Fruit fly (Drosophila melanogaster): ENCODE measurements around the gene eco.

Gene eco

DNA sequence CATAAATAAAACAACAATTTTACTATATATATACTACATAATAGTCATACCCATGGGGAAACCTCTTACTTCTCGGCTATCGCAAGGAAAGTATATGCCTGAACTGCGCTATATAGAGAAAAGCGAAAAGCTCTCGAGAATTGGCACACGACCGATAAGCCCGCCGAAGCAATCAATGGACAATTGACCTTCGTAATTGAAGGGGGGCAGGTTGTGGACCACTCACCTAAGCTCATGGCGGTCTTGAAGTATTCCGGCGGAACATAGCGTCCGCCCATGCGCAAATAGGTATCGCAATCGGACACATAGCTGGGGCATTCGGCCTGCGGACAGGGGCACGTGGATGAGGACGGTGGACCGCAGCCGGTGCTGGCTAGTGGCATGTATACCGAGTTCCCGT lies 41.3 kb upstream of the eco start:
- peak; percentile 9 for TF ChIP-seq h (GFP tag; optimal IDR thresholded peaks at IDR 0.05)
- no peak for TF ChIP-seq N (GFP tag; optimal IDR thresholded peaks at IDR 0.05)
- no peak for TF ChIP-seq sv (GFP tag; optimal IDR thresholded peaks at IDR 0.05)
- no peak for TF ChIP-seq Abd-B (GFP tag; optimal IDR thresholded peaks at IDR 0.05)
- no peak for TF ChIP-seq tai (GFP tag; optimal IDR thresholded peaks at IDR 0.05)
- TF ChIP-seq rgr (GFP tag; optimal IDR thresholded peaks at IDR 0.05) = no peak

DNA sequence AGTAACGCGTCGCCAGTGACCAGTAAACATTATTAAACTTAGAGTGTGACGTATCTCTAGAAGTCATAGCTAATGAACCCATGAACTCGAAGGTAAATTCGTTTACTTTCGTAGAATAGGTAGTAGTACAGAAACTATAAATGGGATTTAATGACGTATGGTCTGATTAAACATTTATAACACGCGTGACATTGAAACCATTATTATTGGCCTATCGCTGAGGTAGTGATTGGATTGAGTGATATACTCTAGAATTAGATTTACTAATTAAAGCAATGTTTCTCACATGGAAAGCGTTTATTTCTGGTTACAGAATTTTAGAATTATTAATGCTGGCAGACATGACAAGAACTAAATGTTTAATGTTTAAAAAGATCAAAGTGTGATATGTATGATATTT lies 37.7 kb upstream of the eco start:
- TF ChIP-seq CG9705 (GFP tag; optimal IDR thresholded peaks at IDR 0.05) (no peak), ey (GFP tag; optimal IDR thresholded peaks at IDR 0.05) (no peak), GATAd (GFP tag; optimal IDR thresholded peaks at IDR 0.05) (no peak), lola (GFP tag; optimal IDR thresholded peaks at IDR 0.05) (no peak), br (GFP tag; optimal IDR thresholded peaks at IDR 0.05) (no peak), dmrt93B (GFP tag; optimal IDR thresholded peaks at IDR 0.05) (no peak), Myc (optimal IDR thresholded peaks at IDR 0.05) (no peak)

DNA sequence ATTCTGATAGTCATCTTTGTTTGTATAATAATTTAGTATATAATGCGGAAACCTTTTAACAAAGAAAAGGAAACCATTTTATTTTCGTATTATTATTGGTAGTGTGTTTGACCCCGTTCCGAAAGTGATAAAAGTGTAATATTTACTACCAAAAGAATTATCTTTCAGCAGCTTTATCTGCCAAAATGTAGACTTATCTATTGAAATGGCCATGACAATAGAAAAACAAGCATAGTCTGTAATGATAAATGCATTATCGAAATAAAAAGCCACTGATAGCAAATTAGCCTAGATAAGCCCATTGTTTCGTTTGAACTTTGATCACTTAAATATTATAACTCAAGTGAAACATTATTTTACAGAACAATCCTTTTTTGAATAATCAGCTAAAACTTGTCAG lies 37.0 kb upstream of the eco start:
- TF ChIP-seq brk (GFP tag; optimal IDR thresholded peaks at IDR 0.05) (peak; percentile 21), br (GFP tag; optimal IDR thresholded peaks at IDR 0.05) (peak; percentile 18), sage (GFP tag; optimal IDR thresholded peaks at IDR 0.05) (no peak)

DNA sequence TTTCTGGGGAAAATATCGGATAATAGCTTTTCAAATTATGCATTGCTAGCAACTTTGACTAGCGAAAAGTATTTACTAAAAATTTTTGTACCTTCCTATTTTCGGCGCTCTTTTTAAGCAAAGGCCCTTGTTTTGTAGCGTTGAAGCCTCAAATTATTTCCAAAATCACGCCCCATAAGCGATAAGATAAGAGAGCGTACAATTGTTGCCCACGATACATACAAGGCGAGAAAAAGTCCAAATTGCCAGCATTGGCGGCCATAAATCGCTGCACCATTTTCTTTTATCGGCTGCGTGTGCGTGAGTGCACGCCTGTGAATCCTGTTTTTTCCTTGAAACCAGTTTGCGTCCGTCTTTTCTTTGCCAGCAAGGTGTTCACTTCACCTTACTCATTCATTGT lies 32.1 kb upstream of the eco start:
- TF ChIP-seq Abd-B (GFP tag; optimal IDR thresholded peaks at IDR 0.05) (no peak), brk (GFP tag; optimal IDR thresholded peaks at IDR 0.05) (no peak), woc (GFP tag; optimal IDR thresholded peaks at IDR 0.05) (peak; percentile 49), Myc (optimal IDR thresholded peaks at IDR 0.05) (peak; percentile 54)

DNA sequence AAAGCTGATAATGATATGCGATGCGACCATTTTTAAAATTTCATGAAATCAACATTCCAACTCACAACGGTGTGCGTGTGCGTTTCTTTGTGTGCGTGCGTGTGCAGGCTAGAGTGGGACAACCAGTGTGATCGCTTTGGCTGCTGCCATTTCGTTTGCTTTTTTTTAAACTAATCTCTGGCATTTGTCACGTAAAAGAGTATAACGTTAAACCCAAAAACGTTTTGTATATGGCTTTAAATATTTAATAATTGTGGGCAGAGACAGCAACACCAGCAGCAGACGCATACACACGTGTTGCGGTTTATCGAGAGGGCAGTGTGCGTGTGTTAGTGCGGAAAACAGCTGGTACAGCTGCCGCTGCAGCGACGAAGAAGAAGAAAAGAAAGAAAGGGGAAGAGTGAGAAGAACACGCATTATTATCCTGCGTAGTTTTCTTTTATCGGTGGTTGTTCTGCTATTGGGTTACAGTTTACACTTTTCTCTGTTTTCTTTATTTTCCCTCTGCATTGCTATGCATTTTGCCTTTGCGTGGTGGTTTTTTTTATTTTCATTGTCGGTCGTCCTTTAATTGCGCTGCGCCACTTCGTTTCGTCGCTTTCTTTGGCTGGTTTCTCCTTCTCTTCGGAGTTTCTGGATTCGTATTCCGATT lies 31.2 kb upstream of the eco start:
- TF ChIP-seq N (GFP tag; optimal IDR thresholded peaks at IDR 0.05) = peak; percentile 79
- peak; percentile 81 for TF ChIP-seq psq (GFP tag; optimal IDR thresholded peaks at IDR 0.05)
- peak; percentile 1 for TF ChIP-seq Hr83 (GFP tag; optimal IDR thresholded peaks at IDR 0.05; ENCODE audit: poor library complexity, severe bottlenecking)
- no peak for TF ChIP-seq dmrt93B (GFP tag; optimal IDR thresholded peaks at IDR 0.05)
- no peak for TF ChIP-seq Mio (GFP tag; optimal IDR thresholded peaks at IDR 0.05)
- TF ChIP-seq Hr78 (GFP tag; optimal IDR thresholded peaks at IDR 0.05) = peak; percentile 7
- TF ChIP-seq sage (GFP tag; optimal IDR thresholded peaks at IDR 0.05) = no peak
- no peak for TF ChIP-seq CG32264 (GFP tag; optimal IDR thresholded peaks at IDR 0.05)
- no peak for TF ChIP-seq tai (GFP tag; optimal IDR thresholded peaks at IDR 0.05)
- no peak for TF ChIP-seq sv (GFP tag; optimal IDR thresholded peaks at IDR 0.05)
- no peak for TF ChIP-seq CG9705 (GFP tag; optimal IDR thresholded peaks at IDR 0.05)
- TF ChIP-seq dsf (GFP tag; optimal IDR thresholded peaks at IDR 0.05; ENCODE audit: borderline replicate concordance) = no peak
- no peak for TF ChIP-seq lola (GFP tag; optimal IDR thresholded peaks at IDR 0.05)
- TF ChIP-seq woc (GFP tag; optimal IDR thresholded peaks at IDR 0.05) = no peak
- TF ChIP-seq ey (GFP tag; optimal IDR thresholded peaks at IDR 0.05) = no peak
- TF ChIP-seq fru (GFP tag; optimal IDR thresholded peaks at IDR 0.05) = no peak
- no peak for TF ChIP-seq Rel (GFP tag; optimal IDR thresholded peaks at IDR 0.05)
- TF ChIP-seq Rel (tag; optimal IDR thresholded peaks at IDR 0.05) = peak; percentile 39
- peak; percentile 41 for TF ChIP-seq h (GFP tag; optimal IDR thresholded peaks at IDR 0.05)

DNA sequence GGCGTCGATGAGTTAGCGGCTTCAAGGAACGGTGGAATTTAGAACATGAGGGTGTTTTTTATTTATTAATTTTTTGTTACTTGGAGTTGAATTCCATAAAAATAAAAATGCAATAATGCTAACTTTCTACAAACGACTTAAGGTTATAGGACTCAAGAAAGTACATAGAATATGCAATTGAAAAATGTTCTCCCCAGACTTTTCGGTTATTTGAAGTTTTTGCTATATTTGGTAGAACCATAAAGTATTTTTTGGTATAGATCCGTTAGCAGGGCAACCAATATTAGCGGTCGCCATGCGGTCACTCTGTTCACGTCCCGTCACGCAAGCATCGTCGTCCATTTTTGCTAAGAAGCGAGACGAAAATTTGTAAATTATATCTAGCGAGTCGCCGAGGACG lies 30.4 kb upstream of the eco start, which contains the start of gene akirin:
Gene akirin (plus strand): TSS at position 301 of the 400 bp plus-strand sequence.
- TF ChIP-seq Myc (optimal IDR thresholded peaks at IDR 0.05) = peak; percentile 4
- TF ChIP-seq br (GFP tag; optimal IDR thresholded peaks at IDR 0.05) = no peak

DNA sequence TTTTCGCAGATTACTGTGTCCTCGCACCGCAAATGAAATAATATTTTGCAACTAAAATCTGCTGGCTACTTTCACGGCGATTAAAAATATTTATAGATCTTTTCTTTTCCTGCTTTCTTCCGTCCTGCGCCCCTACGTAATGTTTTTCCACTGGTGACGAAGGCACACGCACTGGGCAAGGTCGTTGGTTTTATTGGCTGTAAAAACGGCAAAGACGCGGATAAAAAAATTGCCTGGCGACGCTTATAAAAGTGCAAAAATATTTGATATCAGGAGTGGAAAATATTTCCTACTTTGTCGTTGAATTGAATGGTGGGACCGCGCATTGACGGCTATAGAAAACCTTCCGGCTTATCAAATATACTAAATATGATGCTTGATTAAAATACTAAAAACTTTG lies 29.8 kb upstream of the eco start, which contains the start of gene Sh3beta:
Gene Sh3beta (minus strand): TSS at position 327 of the 400 bp plus-strand sequence.
- TF ChIP-seq GATAd (GFP tag; optimal IDR thresholded peaks at IDR 0.05) (no peak), Mio (GFP tag; optimal IDR thresholded peaks at IDR 0.05) (no peak), sage (GFP tag; optimal IDR thresholded peaks at IDR 0.05) (peak; percentile 20), HLH106 (tag; optimal IDR thresholded peaks at IDR 0.05) (no peak)

Measured in whole organism, wandering third instar larva.